Worm (Caenorhabditis elegans) whole organism, young adult: ENCODE measurements around the gene E02H1.5.

ENCODE experiments used
- B0035.1 ChIP-seq: sonication (generic microtip); optimal IDR thresholded peaks from 2 replicates; lab custom pipeline; 2016; ENCODE audit warnings: missing genetic modification characterization, mild to moderate bottlenecking, missing compliant biosample characterization, missing genotype, missing genetic modification reagents
- C06A6.2 ChIP-seq: fragments of 200-800 bp; sonication (Bioruptor generic); conservative IDR thresholded peaks from 2 replicates; pipeline ENCODE4 v1.3.6; 2022; ENCODE audit warnings: missing genetic modification characterization, missing compliant biosample characterization
- D2030.7 ChIP-seq: fragments of 200-800 bp; sonication (Bioruptor generic); IDR thresholded peaks from 2 replicates; pipeline ENCODE4 v1.3.6; 2022; ENCODE audit warnings: missing genetic modification reagents, missing genetic modification characterization, missing compliant biosample characterization
- F23B12.7 ChIP-seq: sonication (generic microtip); optimal IDR thresholded peaks from 2 replicates; lab custom pipeline; 2017; ENCODE audit warnings: missing genetic modification characterization, mild to moderate bottlenecking, missing compliant biosample characterization, antibody characterized with exemption, moderate library complexity; ENCODE audit not compliant: insufficient read depth
- F37B4.10 ChIP-seq: fragments of 200-800 bp; sonication (Bioruptor generic); IDR thresholded peaks from 2 replicates; pipeline ENCODE4 v1.3.6; 2022; ENCODE audit warnings: missing genetic modification characterization, missing compliant biosample characterization
- F39B2.1 ChIP-seq: fragments of 200-800 bp; sonication (Bioruptor generic); IDR thresholded peaks from 2 replicates; pipeline ENCODE4 v1.3.6; 2022; ENCODE audit warnings: missing genetic modification reagents, missing genetic modification characterization, missing compliant biosample characterization
- F49E8.2 ChIP-seq: sonication (generic microtip); optimal IDR thresholded peaks from 3 replicates; lab custom pipeline; 2017; ENCODE audit warnings: missing genetic modification characterization, mild to moderate bottlenecking, missing compliant biosample characterization, antibody characterized with exemption, moderate library complexity; ENCODE audit not compliant: insufficient read depth
- T26A5.8 ChIP-seq: sonication (generic microtip); optimal IDR thresholded peaks from 2 replicates; lab custom pipeline; 2016; ENCODE audit warnings: missing genetic modification characterization, missing compliant biosample characterization
- ZK185.1 ChIP-seq: sonication (generic microtip); optimal IDR thresholded peaks from 2 replicates; lab custom pipeline; 2016; ENCODE audit warnings: mild to moderate bottlenecking, missing genetic modification characterization, missing compliant biosample characterization; ENCODE audit not compliant: poor library complexity, severe bottlenecking
- akir-1 ChIP-seq: fragments of 200-800 bp; sonication (Bioruptor generic); optimal IDR thresholded peaks from 2 replicates; lab custom pipeline; 2018; ENCODE audit warnings: mild to moderate bottlenecking, missing genetic modification characterization, moderate library complexity, missing compliant biosample characterization
- ama-1 ChIP-seq, 3 experiments: fragments of 150-350 bp in 1 of 3; sonication (generic microtip) in 2 of 3; optimal IDR thresholded peaks; 2 replicates each; lab custom pipeline; 2014 to 2018; ENCODE audit warnings: missing biosample characterization in 2 of 3, missing genetic modification characterization in 2 of 3, missing genetic modification reagents in 2 of 3
- athp-1 ChIP-seq: sonication (generic microtip); optimal IDR thresholded peaks from 2 replicates; lab custom pipeline; 2017; ENCODE audit warnings: mild to moderate bottlenecking, missing genetic modification characterization, missing compliant biosample characterization
- attf-3 ChIP-seq: fragments of 200-800 bp; sonication (Bioruptor generic); conservative IDR thresholded peaks from 2 replicates; pipeline ENCODE4 v1.3.6; 2022; ENCODE audit warnings: missing genetic modification reagents, missing genetic modification characterization, missing compliant biosample characterization
- attf-5 ChIP-seq: fragments of 200-800 bp; sonication (Bioruptor generic); optimal IDR thresholded peaks from 2 replicates; lab custom pipeline; 2018; ENCODE audit warnings: mild to moderate bottlenecking, missing genetic modification characterization, missing compliant biosample characterization
- attf-6 ChIP-seq: fragments of 200-800 bp; sonication (Bioruptor generic); IDR thresholded peaks from 2 replicates; pipeline ENCODE4 v1.3.6; 2022; ENCODE audit warnings: missing genetic modification reagents, missing genetic modification characterization, missing compliant biosample characterization
- bed-1 ChIP-seq: fragments of 200-800 bp; sonication (Bioruptor generic); IDR thresholded peaks from 2 replicates; pipeline ENCODE4 v1.3.6; 2022; ENCODE audit warnings: missing genetic modification reagents, missing genetic modification characterization, missing compliant biosample characterization
- ceh-100 ChIP-seq: fragments of 200-800 bp; sonication (Bioruptor generic); IDR thresholded peaks from 2 replicates; pipeline ENCODE4 v1.3.6; 2022; ENCODE audit warnings: missing genetic modification reagents, missing genetic modification characterization, missing compliant biosample characterization
- ceh-27 ChIP-seq: fragments of 200-800 bp; sonication (Bioruptor generic); optimal IDR thresholded peaks from 2 replicates; lab custom pipeline; 2018; ENCODE audit warnings: mild to moderate bottlenecking, missing genetic modification characterization, moderate library complexity, missing compliant biosample characterization
- chd-7 ChIP-seq: sonication (generic microtip); optimal IDR thresholded peaks from 2 replicates; lab custom pipeline; 2016; ENCODE audit warnings: mild to moderate bottlenecking, missing genetic modification characterization, moderate library complexity, missing compliant biosample characterization
- ekl-4 ChIP-seq: fragments of 200-800 bp; sonication (Bioruptor generic); IDR thresholded peaks from 2 replicates; pipeline ENCODE4 v1.3.6; 2022; ENCODE audit warnings: missing genetic modification reagents, missing genetic modification characterization, missing compliant biosample characterization
- ets-4 ChIP-seq: fragments of 200-800 bp; sonication (Bioruptor generic); optimal IDR thresholded peaks from 2 replicates; lab custom pipeline; 2018; ENCODE audit warnings: mild to moderate bottlenecking, missing genetic modification characterization, missing compliant biosample characterization
- fkh-3 ChIP-seq: sonication (generic microtip); optimal IDR thresholded peaks from 2 replicates; lab custom pipeline; 2016; ENCODE audit warnings: mild to moderate bottlenecking, missing genetic modification characterization, missing compliant biosample characterization
- hmg-1.2 ChIP-seq: fragments of 200-800 bp; sonication (Bioruptor generic); IDR thresholded peaks from 2 replicates; pipeline ENCODE4 v1.3.6; 2022; ENCODE audit warnings: missing genetic modification reagents, missing genetic modification characterization, missing compliant biosample characterization
- hrde-1 ChIP-seq: sonication (generic microtip); optimal IDR thresholded peaks from 2 replicates; lab custom pipeline; 2016; ENCODE audit warnings: missing genetic modification characterization, mild to moderate bottlenecking, missing compliant biosample characterization, moderate library complexity, missing genotype, missing genetic modification reagents, borderline replicate concordance
- lag-1 ChIP-seq: fragments of 200-800 bp; sonication (Bioruptor generic); IDR thresholded peaks from 2 replicates; pipeline ENCODE4 v1.3.6; 2022; ENCODE audit warnings: missing genetic modification reagents, missing genetic modification characterization, missing compliant biosample characterization
- let-607 ChIP-seq, 2 experiments: fragments of 200-800 bp in 1 of 2; sonication (Bioruptor generic) in 1 of 2; sonication (generic microtip) in 1 of 2; optimal IDR thresholded peaks; 2 replicates each; lab custom pipeline; 2016 to 2018; ENCODE audit warnings: mild to moderate bottlenecking in 2 of 2, missing compliant biosample characterization in 2 of 2, missing genetic modification characterization in 2 of 2, moderate library complexity in 2 of 2, missing genotype in 1 of 2
- lin-35 ChIP-seq, 3 experiments: fragments of 150-350 bp in 2 of 3; sonication (generic microtip) in 1 of 3; optimal IDR thresholded peaks; 2 replicates each; lab custom pipeline; 2014 to 2018; ENCODE audit warnings: missing biosample characterization in 3 of 3, missing genetic modification characterization in 3 of 3, missing genetic modification reagents in 3 of 3
- lin-40 ChIP-seq: sonication (generic microtip); optimal IDR thresholded peaks from 2 replicates; lab custom pipeline; 2016; ENCODE audit warnings: missing genetic modification characterization, mild to moderate bottlenecking, missing compliant biosample characterization, missing genotype, missing genetic modification reagents
- lin-54 ChIP-seq: fragments of 200-800 bp; sonication (Bioruptor generic); optimal IDR thresholded peaks from 2 replicates; lab custom pipeline; 2018; ENCODE audit warnings: mild to moderate bottlenecking, missing genetic modification characterization, missing compliant biosample characterization
- lsl-1 ChIP-seq: fragments of 200-800 bp; sonication (Bioruptor generic); optimal IDR thresholded peaks from 2 replicates; lab custom pipeline; 2018; ENCODE audit warnings: mild to moderate bottlenecking, missing genetic modification characterization, moderate library complexity, missing compliant biosample characterization
- mxl-1 ChIP-seq: sonication (generic microtip); optimal IDR thresholded peaks from 2 replicates; lab custom pipeline; 2016; ENCODE audit warnings: missing genetic modification characterization, missing compliant biosample characterization
- nfya-1 ChIP-seq: sonication (generic microtip); optimal IDR thresholded peaks from 2 replicates; lab custom pipeline; 2017; ENCODE audit warnings: antibody characterized with exemption, missing compliant biosample characterization, missing genetic modification characterization, borderline replicate concordance; ENCODE audit not compliant: insufficient read depth
- nfya-2 ChIP-seq: fragments of 200-800 bp; sonication (Bioruptor generic); IDR thresholded peaks from 2 replicates; pipeline ENCODE4 v1.3.6; 2022; ENCODE audit warnings: missing genetic modification reagents, missing genetic modification characterization, missing compliant biosample characterization
- nfyb-1 ChIP-seq: fragments of 200-800 bp; sonication (Bioruptor generic); IDR thresholded peaks from 2 replicates; pipeline ENCODE4 v1.3.6; 2022; ENCODE audit warnings: missing genetic modification reagents, missing genetic modification characterization, missing compliant biosample characterization
- nhr-120 ChIP-seq: fragments of 200-800 bp; sonication (Bioruptor generic); IDR thresholded peaks from 2 replicates; pipeline ENCODE4 v1.3.6; 2022; ENCODE audit warnings: missing genetic modification characterization, missing compliant biosample characterization
- nhr-27 ChIP-seq: fragments of 200-800 bp; sonication (Bioruptor generic); optimal IDR thresholded peaks from 2 replicates; lab custom pipeline; 2018; ENCODE audit warnings: mild to moderate bottlenecking, missing genetic modification characterization, moderate library complexity, missing compliant biosample characterization
- pbrm-1 ChIP-seq: fragments of 200-800 bp; sonication (Bioruptor generic); IDR thresholded peaks from 2 replicates; pipeline ENCODE4 v1.3.6; 2022; ENCODE audit warnings: missing genetic modification reagents, missing genetic modification characterization, missing compliant biosample characterization
- pha-4 ChIP-seq: fragments of 150-350 bp; sonication (generic microtip); optimal IDR thresholded peaks from 2 replicates; lab custom pipeline; 2014; ENCODE audit warnings: missing biosample characterization, missing genetic modification reagents, missing genetic modification characterization
- repo-1 ChIP-seq: sonication (generic microtip); optimal IDR thresholded peaks from 2 replicates; lab custom pipeline; 2017; ENCODE audit warnings: mild to moderate bottlenecking, missing genetic modification characterization, missing compliant biosample characterization
- sea-2 ChIP-seq: fragments of 200-800 bp; sonication (Bioruptor generic); IDR thresholded peaks from 2 replicates; pipeline ENCODE4 v1.3.6; 2022; ENCODE audit warnings: missing genetic modification characterization, missing compliant biosample characterization
- snpc-3.4 ChIP-seq: sonication (generic microtip); optimal IDR thresholded peaks from 2 replicates; lab custom pipeline; 2017; ENCODE audit warnings: missing genetic modification characterization, mild to moderate bottlenecking, missing compliant biosample characterization, antibody characterized with exemption, moderate library complexity, missing genotype, missing genetic modification reagents
- snpc-4 ChIP-seq, 5 experiments: fragments of 150-350 bp in 1 of 5; sonication (generic microtip) in 4 of 5; optimal IDR thresholded peaks; 2 replicates each; lab custom pipeline; 2014 to 2018; ENCODE audit warnings: missing genetic modification characterization in 5 of 5, missing biosample characterization in 3 of 5, antibody characterized with exemption in 2 of 5, mild to moderate bottlenecking in 2 of 5, missing compliant biosample characterization in 2 of 5, missing genotype in 2 of 5, moderate library complexity in 2 of 5, missing genetic modification reagents in 1 of 5
- tlf-1 ChIP-seq: fragments of 200-800 bp; sonication (Bioruptor generic); optimal IDR thresholded peaks from 2 replicates; lab custom pipeline; 2018; ENCODE audit warnings: mild to moderate bottlenecking, missing genetic modification characterization, missing compliant biosample characterization
- ztf-18 ChIP-seq: sonication (generic microtip); optimal IDR thresholded peaks from 2 replicates; lab custom pipeline; 2016; ENCODE audit warnings: missing genotype, mild to moderate bottlenecking, missing genetic modification characterization, missing compliant biosample characterization
- ztf-25 ChIP-seq: fragments of 200-800 bp; sonication (Bioruptor generic); IDR thresholded peaks from 2 replicates; pipeline ENCODE4 v1.3.6; 2022; ENCODE audit warnings: missing genetic modification reagents, missing genetic modification characterization, missing compliant biosample characterization
- ztf-6 ChIP-seq: fragments of 200-800 bp; sonication (Bioruptor generic); IDR thresholded peaks from 2 replicates; pipeline ENCODE4 v1.3.6; 2022; ENCODE audit warnings: missing genetic modification reagents, missing genetic modification characterization, missing compliant biosample characterization

The E02H1.5 gene

DNA sequence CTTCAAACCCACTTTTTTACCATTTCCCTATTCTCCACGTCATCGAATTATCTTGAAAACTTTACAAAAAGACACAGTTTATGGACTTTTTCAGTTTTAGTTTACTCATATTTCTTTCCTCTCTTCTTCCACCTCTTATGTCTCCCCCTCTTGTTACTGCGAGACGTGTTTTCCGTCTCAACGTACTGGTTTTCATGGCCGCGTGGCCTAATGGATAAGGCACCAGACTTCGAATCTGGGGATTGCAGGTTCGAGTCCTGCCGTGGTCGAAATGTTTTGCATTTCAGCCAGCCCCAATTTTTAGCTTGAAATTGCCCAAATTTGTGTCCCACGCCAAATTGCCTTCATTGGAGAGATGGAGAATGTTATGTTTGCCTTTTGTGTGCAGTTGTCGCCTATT, 29.0 kb upstream of the E02H1.5 start (continued):
- TF ChIP-seq attf-5 (GFP tag; lab: Kevin White, UChicago) (peak; percentile 61), fkh-3 (tag; lab: Kevin White, UChicago) (peak; percentile 7), lin-40 (tag; lab: Kevin White, UChicago) (peak; percentile 62), athp-1 (peak; percentile 68), nhr-120 (0 out of 2 replicates have a peak, but pooled peaks have one; percentile 81), repo-1 (tag; lab: Kevin White, UChicago) (peak; percentile 5), ets-4 (GFP tag; lab: Kevin White, UChicago) (no peak), ama-1 (optimal IDR thresholded peaks at IDR 0.05; lab: Kevin White, UChicago) (no peak), ama-1 (GFP tag; optimal IDR thresholded peaks at IDR 0.05; lab: Kevin White, UChicago) (peak in 1 of 2 experiments; percentile 85), F39B2.1 (GFP tag; lab: Robert Waterston, UW) (no peak), ekl-4 (GFP tag; lab: Robert Waterston, UW) (0 out of 2 replicates have a peak, but pooled peaks have one; percentile 62), C06A6.2 (GFP tag; lab: Robert Waterston, UW) (0 out of 2 replicates have a peak, but pooled peaks have one; percentile 17), bed-1 (GFP tag; lab: Robert Waterston, UW) (0 out of 2 replicates have a peak, but pooled peaks have one; percentile 57), lag-1 (GFP tag; lab: Robert Waterston, UW) (no peak), attf-6 (no peak), lin-35 (GFP tag; optimal IDR thresholded peaks at IDR 0.05; lab: Kevin White, UChicago) (peak in 1 of 3 experiments; percentile 3), hmg-1.2 (peak; percentile 72), B0035.1 (tag; lab: Kevin White, UChicago) (peak; percentile 32), F49E8.2 (peak; percentile 45), attf-3 (GFP tag; lab: Robert Waterston, UW) (peak; percentile 72), ztf-6 (GFP tag; lab: Robert Waterston, UW) (peak; percentile 16; the same call in 1 of the 2 replicates), ceh-27 (GFP tag; lab: Kevin White, UChicago) (peak; percentile 79), T26A5.8 (tag; lab: Kevin White, UChicago) (peak; percentile 62), let-607 (tag; optimal IDR thresholded peaks at IDR 0.05; lab: Kevin White, UChicago) (peak in 1 of 2 experiments; percentile 48), nfya-2 (GFP tag; lab: Robert Waterston, UW) (no peak), F37B4.10 (GFP tag; lab: Robert Waterston, UW) (0 out of 2 replicates have a peak, but pooled peaks have one; percentile 35), pbrm-1 (GFP tag; lab: Robert Waterston, UW) (peak; percentile 77), ZK185.1 (tag; lab: Kevin White, UChicago) (peak; percentile 56), nfyb-1 (GFP tag; lab: Robert Waterston, UW) (peak; percentile 87), tlf-1 (GFP tag; lab: Kevin White, UChicago) (peak; percentile 6), nhr-27 (tag; lab: Kevin White, UChicago) (no peak), hrde-1 (tag; lab: Kevin White, UChicago) (peak; percentile 68), lin-54 (peak; percentile 48), pha-4 (tag; lab: Kevin White, UChicago) (no peak), mxl-1 (peak; percentile 90), snpc-4 (GFP tag; optimal IDR thresholded peaks at IDR 0.05; lab: Kevin White, UChicago) (peak; percentile 63), snpc-4 (tag; optimal IDR thresholded peaks at IDR 0.05; lab: Kevin White, UChicago) (peak in 3 of 4 experiments; percentile 44 to 74 (median 65)), ztf-18 (tag; lab: Kevin White, UChicago) (peak; percentile 72), D2030.7 (GFP tag; lab: Robert Waterston, UW) (peak; percentile 67), chd-7 (peak; percentile 80), snpc-3.4 (peak; percentile 88), ceh-100 (GFP tag; lab: Robert Waterston, UW) (peak; percentile 68), sea-2 (GFP tag; lab: Robert Waterston, UW) (no peak), nfya-1 (tag; lab: Kevin White, UChicago) (no peak), lsl-1 (GFP tag; lab: Kevin White, UChicago) (peak; percentile 53), akir-1 (no peak), F23B12.7 (tag; lab: Kevin White, UChicago) (peak; percentile 84), ztf-25 (GFP tag; lab: Robert Waterston, UW) (peak; percentile 97)
